Fruit fly (Drosophila melanogaster) whole organism, embryonic: ENCODE measurements around the gene Pif1.

ENCODE experiments used
- Bdp1 ChIP-seq: fragments of 200-800 bp; sonication (Bioruptor generic); optimal IDR thresholded peaks from 3 replicates; lab custom pipeline; 2016; ENCODE audit warnings: missing biosample characterization, missing genetic modification characterization
- CG10654 ChIP-seq: fragments of 200-800 bp; sonication (Bioruptor generic); optimal IDR thresholded peaks from 2 replicates; lab custom pipeline; 2016; ENCODE audit warnings: missing biosample characterization, missing genetic modification characterization
- CG12071 ChIP-seq: fragments of 200-800 bp; sonication (Bioruptor generic); optimal IDR thresholded peaks from 3 replicates; lab custom pipeline; 2018; ENCODE audit warnings: missing biosample characterization, mild to moderate bottlenecking, missing genetic modification characterization
- CG12236 ChIP-seq: fragments of 200-800 bp; sonication (Bioruptor generic); optimal IDR thresholded peaks from 2 replicates; lab custom pipeline; 2016; ENCODE audit warnings: missing biosample characterization, missing genetic modification characterization
- CG14441 ChIP-seq: fragments of 200-800 bp; sonication (Bioruptor generic); IDR thresholded peaks from 2 replicates; pipeline ENCODE4 v1.3.6; 2022; ENCODE audit warnings: missing biosample characterization, missing genetic modification characterization
- CG15269 ChIP-seq: fragments of 200-800 bp; sonication (Bioruptor generic); optimal IDR thresholded peaks from 2 replicates; lab custom pipeline; 2018; ENCODE audit warnings: missing biosample characterization, mild to moderate bottlenecking, missing genetic modification characterization, moderate library complexity
- CG17568 ChIP-seq: fragments of 200-800 bp; sonication (Bioruptor generic); optimal IDR thresholded peaks from 2 replicates; lab custom pipeline; 2018; ENCODE audit warnings: missing biosample characterization, mild to moderate bottlenecking, missing genetic modification characterization, moderate library complexity
- CG17612 ChIP-seq: fragments of 200-800 bp; sonication (Bioruptor generic); IDR thresholded peaks from 2 replicates; pipeline ENCODE4 v1.3.6; 2022; ENCODE audit warnings: missing biosample characterization, missing genetic modification characterization
- CG17802 ChIP-seq: fragments of 200-800 bp; sonication (Bioruptor generic); optimal IDR thresholded peaks from 2 replicates; lab custom pipeline; 2018; ENCODE audit warnings: missing biosample characterization, mild to moderate bottlenecking, missing genetic modification characterization, moderate library complexity
- CG30020 ChIP-seq: fragments of 200-800 bp; optimal IDR thresholded peaks from 2 replicates; lab custom pipeline; 2019; ENCODE audit warnings: missing biosample characterization, mild to moderate bottlenecking, missing genetic modification characterization, moderate library complexity
- CG3726 ChIP-seq: fragments of 200-800 bp; sonication (Bioruptor generic); IDR thresholded peaks from 3 replicates; pipeline ENCODE4, ENCODE4 v1.3.6; 2022; ENCODE audit warnings: missing biosample characterization, missing genetic modification characterization
- CG4617 ChIP-seq: fragments of 200-800 bp; sonication (Bioruptor generic); optimal IDR thresholded peaks from 3 replicates; lab custom pipeline; 2016; ENCODE audit warnings: missing biosample characterization, missing genetic modification characterization, borderline replicate concordance
- CG4854 ChIP-seq: fragments of 200-800 bp; sonication (Bioruptor generic); optimal IDR thresholded peaks from 2 replicates; lab custom pipeline; 2016; ENCODE audit warnings: missing biosample characterization, missing genetic modification characterization, inconsistent platforms
- CG6254 ChIP-seq: fragments of 200-800 bp; sonication (Bioruptor generic); optimal IDR thresholded peaks from 3 replicates; lab custom pipeline; 2017; ENCODE audit warnings: mild to moderate bottlenecking, missing biosample characterization, missing genetic modification reagents, missing genetic modification characterization
- CG7556 ChIP-seq: fragments of 200-800 bp; sonication (Bioruptor generic); optimal IDR thresholded peaks from 2 replicates; lab custom pipeline; 2017; ENCODE audit warnings: missing biosample characterization, mild to moderate bottlenecking, missing genetic modification characterization
- CG7963 ChIP-seq: fragments of 200-800 bp; sonication (Bioruptor generic); IDR thresholded peaks from 3 replicates; pipeline ENCODE4 v1.3.6; 2022; ENCODE audit warnings: missing biosample characterization, missing genetic modification characterization; ENCODE audit not compliant: partially characterized antibody
- CG9797 ChIP-seq: fragments of 200-800 bp; sonication (Bioruptor generic); optimal IDR thresholded peaks from 3 replicates; lab custom pipeline; 2018; ENCODE audit warnings: missing biosample characterization, mild to moderate bottlenecking, missing genetic modification characterization
- Deaf1 ChIP-seq: fragments of 200-800 bp; optimal IDR thresholded peaks from 3 replicates; lab custom pipeline; 2019; ENCODE audit warnings: missing biosample characterization, mild to moderate bottlenecking, missing genetic modification characterization, moderate library complexity
- Ets65A ChIP-seq: fragments of 200-800 bp; sonication (Bioruptor generic); peaks from one replicate; lab custom pipeline; 2016; ENCODE audit warnings: missing biosample characterization, missing genetic modification characterization
- Fer3 ChIP-seq: fragments of 200-800 bp; sonication (Bioruptor generic); optimal IDR thresholded peaks from 2 replicates; lab custom pipeline; 2018; ENCODE audit warnings: missing biosample characterization, mild to moderate bottlenecking, missing genetic modification characterization, moderate library complexity
- H2.0 ChIP-seq: fragments of 200-800 bp; sonication (Bioruptor generic); IDR thresholded peaks from 2 replicates; pipeline ENCODE4 v1.3.6; 2022; ENCODE audit warnings: missing biosample characterization, missing genetic modification characterization
- Hr78 ChIP-seq, 2 experiments: fragments of 200-800 bp in 1 of 2; fragments of >200 bp in 1 of 2; sonication (Bioruptor generic) in 1 of 2; optimal IDR thresholded peaks; 2 replicates each; lab custom pipeline; 2017 to 2019; ENCODE audit warnings: missing biosample characterization in 2 of 2, missing genetic modification characterization in 2 of 2, mild to moderate bottlenecking in 1 of 2, moderate library complexity in 1 of 2
- Lhr ChIP-seq: fragments of 200-800 bp; sonication (Bioruptor generic); optimal IDR thresholded peaks from 3 replicates; lab custom pipeline; 2017; ENCODE audit warnings: mild to moderate bottlenecking, missing biosample characterization, missing genetic modification reagents, missing genetic modification characterization
- Med ChIP-seq: fragments of 200-800 bp; sonication (Bioruptor generic); peaks from one replicate; lab custom pipeline; 2016; ENCODE audit warnings: missing biosample characterization, missing genetic modification characterization, mild to moderate bottlenecking, inconsistent platforms, moderate library complexity
- Nf-YB ChIP-seq: fragments of 200-800 bp; sonication (Bioruptor generic); optimal IDR thresholded peaks from 3 replicates; lab custom pipeline; 2019; ENCODE audit warnings: missing biosample characterization, mild to moderate bottlenecking, missing genetic modification characterization, moderate library complexity
- NfI ChIP-seq: fragments of 200-800 bp; sonication (Bioruptor generic); optimal IDR thresholded peaks from 3 replicates; lab custom pipeline; 2018; ENCODE audit warnings: missing biosample characterization, mild to moderate bottlenecking, missing genetic modification characterization, moderate library complexity
- Opbp ChIP-seq: fragments of 200-800 bp; sonication (Bioruptor generic); IDR thresholded peaks from 3 replicates; pipeline ENCODE4 v1.3.6; 2022; ENCODE audit warnings: missing biosample characterization, missing genetic modification characterization; ENCODE audit not compliant: partially characterized antibody
- PHDP ChIP-seq: fragments of 200-800 bp; sonication (Bioruptor generic); optimal IDR thresholded peaks from 3 replicates; lab custom pipeline; 2018; ENCODE audit warnings: missing biosample characterization, mild to moderate bottlenecking, missing genetic modification characterization, moderate library complexity
- Ptx1 ChIP-seq: fragments of 200-800 bp; sonication (Bioruptor generic); IDR thresholded peaks from 2 replicates; pipeline ENCODE4 v1.3.6; 2022; ENCODE audit warnings: missing biosample characterization, missing genetic modification characterization
- chif ChIP-seq, 2 experiments: fragments of 200-800 bp; sonication (Bioruptor generic); optimal IDR thresholded peaks; 3 replicates each; lab custom pipeline; 2016; ENCODE audit warnings: missing biosample characterization in 2 of 2, missing genetic modification characterization in 2 of 2
- crc ChIP-seq: fragments of 200-800 bp; sonication (Bioruptor generic); optimal IDR thresholded peaks from 2 replicates; lab custom pipeline; 2016; ENCODE audit warnings: missing biosample characterization, missing genetic modification characterization
- dysf ChIP-seq: fragments of 200-800 bp; sonication (Bioruptor generic); IDR thresholded peaks from 3 replicates; pipeline ENCODE4 v1.3.6; 2022; ENCODE audit warnings: missing biosample characterization, missing genetic modification characterization
- grau ChIP-seq: fragments of 200-800 bp; optimal IDR thresholded peaks from 3 replicates; lab custom pipeline; 2019; ENCODE audit warnings: missing biosample characterization, mild to moderate bottlenecking, missing genetic modification characterization, moderate library complexity
- hkb ChIP-seq, 2 experiments: fragments of 200-800 bp in 1 of 2; fragments of >200 bp in 1 of 2; sonication (Bioruptor generic) in 1 of 2; IDR thresholded peaks in 1 of 2; optimal IDR thresholded peaks in 1 of 2; 2 replicates each; pipeline versions ENCODE4 v1.3.6 to Lab custom; 2017 to 2022; ENCODE audit warnings: missing biosample characterization in 1 of 2, missing genetic modification characterization in 1 of 2
- insv ChIP-seq, 2 experiments: fragments of 200-800 bp; sonication (Bioruptor generic); optimal IDR thresholded peaks; 3 replicates each; lab custom pipeline; 2016 to 2018; ENCODE audit warnings: missing biosample characterization in 2 of 2, missing genetic modification characterization in 2 of 2
- ken ChIP-seq: fragments of 200-800 bp; sonication (Bioruptor generic); IDR thresholded peaks from 3 replicates; pipeline ENCODE4 v1.3.6; 2022; ENCODE audit warnings: missing biosample characterization, missing genetic modification characterization
- nau ChIP-seq: fragments of 200-800 bp; sonication (Bioruptor generic); optimal IDR thresholded peaks from 3 replicates; lab custom pipeline; 2017; ENCODE audit warnings: missing biosample characterization, mild to moderate bottlenecking, missing genetic modification characterization, missing genetic modification reagents
- pb ChIP-seq: fragments of 200-800 bp; sonication (Bioruptor generic); optimal IDR thresholded peaks from 3 replicates; lab custom pipeline; 2016; ENCODE audit warnings: missing biosample characterization, missing genetic modification characterization
- psq ChIP-seq: fragments of 200-800 bp; sonication (Bioruptor generic); optimal IDR thresholded peaks from 2 replicates; lab custom pipeline; 2017; ENCODE audit warnings: missing biosample characterization, missing genetic modification characterization
- repo ChIP-seq: fragments of 200-800 bp; sonication (Bioruptor generic); optimal IDR thresholded peaks from 2 replicates; lab custom pipeline; 2016; ENCODE audit warnings: missing biosample characterization, missing genetic modification characterization
- row ChIP-seq: fragments of 200-800 bp; sonication (Bioruptor generic); IDR thresholded peaks from 3 replicates; pipeline ENCODE4 v1.3.6; 2022; ENCODE audit warnings: missing biosample characterization, missing genetic modification characterization
- sens ChIP-seq: fragments of 200-800 bp; sonication (Bioruptor generic); peaks from one replicate; lab custom pipeline; 2016; ENCODE audit warnings: missing biosample characterization, missing genetic modification characterization
- sim ChIP-seq: fragments of 200-800 bp; sonication (Bioruptor generic); IDR thresholded peaks from 2 replicates; pipeline ENCODE4 v1.3.6; 2022; ENCODE audit warnings: missing biosample characterization, missing genetic modification characterization
- sob ChIP-seq: fragments of 200-800 bp; sonication (Bioruptor generic); IDR thresholded peaks from 2 replicates; pipeline ENCODE4 v1.3.6; 2022; ENCODE audit warnings: missing biosample characterization, missing genetic modification characterization
- usp ChIP-seq: fragments of >200 bp; optimal IDR thresholded peaks from 2 replicates; lab custom pipeline; 2017; ENCODE audit warnings: missing biosample characterization, missing genetic modification characterization
- zen ChIP-seq: fragments of 200-800 bp; sonication (Bioruptor generic); optimal IDR thresholded peaks from 3 replicates; lab custom pipeline; 2018; ENCODE audit warnings: missing biosample characterization, mild to moderate bottlenecking, missing genetic modification characterization, moderate library complexity

The Pif1 gene

DNA sequence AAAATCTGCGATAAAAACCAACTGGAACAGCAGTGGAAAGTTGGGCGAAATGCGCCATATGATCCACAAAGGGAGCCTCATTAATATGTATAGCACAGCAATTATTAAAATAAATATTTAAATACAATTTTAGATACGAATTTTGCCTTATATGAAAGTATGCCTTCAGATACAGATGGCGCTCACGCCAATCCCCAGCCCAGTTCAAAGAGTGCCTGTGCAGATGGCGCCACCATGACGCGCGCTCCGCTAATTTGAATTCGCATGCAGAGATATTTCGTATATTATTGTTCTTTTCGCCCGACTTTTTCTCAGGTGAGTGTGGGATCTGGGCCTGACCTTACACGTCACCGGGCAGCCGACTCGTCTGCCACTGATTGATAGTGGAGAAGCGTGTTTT, 2.4 kb upstream of the Pif1 start, which contains the start of gene Pgant4 (continued):
- TF ChIP-seq CG6254 (no peak), usp (no peak), row (0 out of 3 replicates have a peak, but pooled peaks have one; percentile 25), Nf-YB (GFP tag; lab: Kevin White, UChicago) (no peak), ken (peak; percentile 73), CG12071 (GFP tag; lab: Kevin White, UChicago) (peak; percentile 27)
- TF ChIP-seq, all 482 proteins: peak for 210

DNA sequence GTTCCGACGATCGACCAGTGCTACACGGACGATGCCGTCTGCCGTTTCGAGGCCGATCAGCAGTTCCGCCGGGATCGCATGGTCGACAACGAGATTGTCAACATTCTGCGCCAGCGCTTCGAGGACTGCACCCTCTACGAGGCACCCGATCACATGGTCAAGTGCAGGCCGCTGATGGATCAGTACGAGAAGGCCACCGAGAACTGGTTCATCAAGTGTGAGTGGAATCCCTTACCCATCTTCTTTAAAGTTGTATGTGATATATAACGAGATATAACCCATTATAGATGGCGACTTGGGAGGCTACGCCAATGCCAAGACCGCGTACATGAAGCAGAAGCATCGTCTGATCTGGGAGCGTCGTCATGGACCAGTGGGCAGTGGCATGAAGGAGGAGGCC, 3.0 kb downstream of the Pif1 start:
- no peak for TF ChIP-seq CG17568 (GFP tag; lab: Kevin White, UChicago)
- TF ChIP-seq Lhr (GFP tag; lab: Kevin White, UChicago) = no peak
- TF ChIP-seq Med (GFP tag; lab: Kevin White, UChicago) = peak; percentile 59
- no peak for TF ChIP-seq CG30020 (tag; lab: Kevin White, UChicago)
- TF ChIP-seq CG10654 (GFP tag; lab: Kevin White, UChicago) = no peak
- no peak for TF ChIP-seq repo (GFP tag; lab: Kevin White, UChicago)
- TF ChIP-seq crc (GFP tag; lab: Kevin White, UChicago) = no peak
- no peak for TF ChIP-seq sob
- no peak for TF ChIP-seq nau
- no peak for TF ChIP-seq Bdp1 (GFP tag; lab: Kevin White, UChicago)
- TF ChIP-seq CG17612 (GFP tag; lab: Robert Waterston, UW) = no peak
- TF ChIP-seq Hr78 (GFP tag; optimal IDR thresholded peaks at IDR 0.05; lab: Kevin White, UChicago) = no peak
- TF ChIP-seq hkb (optimal IDR thresholded peaks at IDR 0.05; lab: Kevin White, UChicago) = no peak
- no peak for TF ChIP-seq hkb (GFP tag; IDR thresholded peaks at IDR 0.05; lab: Robert Waterston, UW)
- peak; percentile 73 for TF ChIP-seq Ets65A (GFP tag; lab: Kevin White, UChicago)
- TF ChIP-seq CG12236 (GFP tag; lab: Kevin White, UChicago) = no peak
- no peak for TF ChIP-seq H2.0
- TF ChIP-seq sens (GFP tag; lab: Kevin White, UChicago) = peak; percentile 59
- no peak for TF ChIP-seq psq (GFP tag; lab: Kevin White, UChicago)
- no peak for TF ChIP-seq CG4854 (GFP tag; lab: Kevin White, UChicago)
- TF ChIP-seq CG3726 (GFP tag; lab: Robert Waterston, UW) = no peak
- TF ChIP-seq, all 482 proteins: peak for 3

DNA sequence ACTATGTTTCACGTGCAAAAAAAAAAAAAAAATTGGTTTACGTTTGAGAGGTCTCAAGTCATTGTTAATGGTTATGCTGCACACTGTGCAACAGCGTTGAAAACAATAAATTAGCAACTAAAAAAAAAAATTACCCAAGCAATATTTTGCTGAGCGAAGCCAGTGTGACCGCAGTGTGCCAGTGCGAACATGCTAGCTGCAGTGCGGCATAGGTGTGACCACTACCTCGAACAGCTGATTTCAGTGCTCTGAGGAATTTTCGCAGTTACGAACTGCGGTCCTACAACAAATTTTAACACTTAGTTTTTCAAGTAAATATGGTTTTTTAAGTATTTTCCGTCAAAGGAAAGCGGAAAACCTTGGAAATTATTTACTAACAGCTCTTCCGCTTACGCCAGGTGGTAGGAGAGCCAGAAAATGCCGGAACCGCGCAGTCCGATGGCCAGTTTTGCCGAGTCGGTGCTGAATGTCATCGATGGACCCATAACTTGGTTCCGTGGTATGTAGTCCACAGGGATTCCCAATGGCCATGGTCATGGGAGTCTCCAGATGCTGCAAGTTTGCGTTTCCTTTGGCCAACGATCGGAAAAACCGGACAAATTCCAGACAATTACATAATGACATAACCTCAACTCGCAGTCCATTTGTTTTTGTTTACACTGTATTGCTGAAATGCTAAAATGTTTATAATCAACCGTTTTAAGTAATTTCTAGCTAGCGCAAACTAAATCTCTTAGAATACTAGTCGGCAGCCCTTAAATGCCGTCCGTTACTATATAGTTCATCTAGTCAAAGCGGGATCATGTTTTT, 3.7 kb downstream of the Pif1 start, which contains the start of the genes msl-2 and ND-PDSW:
msl-2 (minus strand) TSS at position 195 of the 810 bp plus-strand sequence.
ND-PDSW (plus strand) TSS at position 240 of the 810 bp plus-strand sequence.
- TF ChIP-seq Ets65A (GFP tag; lab: Kevin White, UChicago) (peak; percentile 12), Med (GFP tag; lab: Kevin White, UChicago) (peak; percentile 80), sim (no peak), Ptx1 (GFP tag; lab: Robert Waterston, UW) (no peak), CG4617 (GFP tag; lab: Kevin White, UChicago) (peak; percentile 90), chif (GFP tag; optimal IDR thresholded peaks at IDR 0.05; lab: Kevin White, UChicago) (no peak), hkb (optimal IDR thresholded peaks at IDR 0.05; lab: Kevin White, UChicago) (peak; percentile 64), hkb (GFP tag; IDR thresholded peaks at IDR 0.05; lab: Robert Waterston, UW) (no peak), zen (tag; lab: Kevin White, UChicago) (peak; percentile 41), dysf (no peak), CG7556 (GFP tag; lab: Kevin White, UChicago) (no peak), pb (no peak), CG17802 (tag; lab: Kevin White, UChicago) (peak; percentile 68), Deaf1 (tag; lab: Kevin White, UChicago) (no peak), CG15269 (tag; lab: Kevin White, UChicago) (no peak), CG14441 (GFP tag; lab: Robert Waterston, UW) (no peak), CG7963 (GFP tag; lab: Robert Waterston, UW) (no peak), CG9797 (GFP tag; lab: Kevin White, UChicago) (peak; percentile 96), Opbp (GFP tag; lab: Robert Waterston, UW) (peak; percentile 45; the same call in 2 of the 3 replicates), insv (GFP tag; optimal IDR thresholded peaks at IDR 0.05; lab: Kevin White, UChicago) (peak in 1 of 2 experiments; percentile 9), grau (tag; lab: Kevin White, UChicago) (no peak), NfI (no peak), Fer3 (tag; lab: Kevin White, UChicago) (no peak), PHDP (tag; lab: Kevin White, UChicago) (no peak)
